Fruit fly (Drosophila melanogaster) whole organism, prepupa: ENCODE measurements around the gene CG34162.

Experiments used
- Blimp-1 ChIP-seq: fragments of 200-800 bp; sonication (Bioruptor generic); optimal IDR thresholded peaks from 3 replicates; lab custom pipeline; 2017; ENCODE audit warnings: missing biosample characterization, missing genetic modification characterization, mild to moderate bottlenecking, moderate library complexity, missing genetic modification reagents
- CG10631 ChIP-seq: fragments of 200-800 bp; sonication (Bioruptor generic); optimal IDR thresholded peaks from 2 replicates; lab custom pipeline; 2016; ENCODE audit warnings: missing biosample characterization, missing genetic modification characterization
- CG10669 ChIP-seq: fragments of 200-800 bp; sonication (Bioruptor generic); optimal IDR thresholded peaks from 3 replicates; lab custom pipeline; 2018; ENCODE audit warnings: missing biosample characterization, mild to moderate bottlenecking, missing genetic modification characterization, moderate library complexity
- CG11294 ChIP-seq: fragments of 200-800 bp; sonication (Bioruptor generic); IDR thresholded peaks from 2 replicates; pipeline ENCODE4 v1.3.6; 2022; ENCODE audit warnings: missing biosample characterization, missing genetic modification characterization
- CG11762 ChIP-seq: fragments of 200-800 bp; sonication (Bioruptor generic); optimal IDR thresholded peaks from 3 replicates; lab custom pipeline; 2016; ENCODE audit warnings: missing biosample characterization, missing genetic modification characterization; ENCODE audit not compliant: insufficient read depth
- CG11902 ChIP-seq: fragments of 200-800 bp; sonication (Bioruptor generic); optimal IDR thresholded peaks from 3 replicates; lab custom pipeline; 2016; ENCODE audit warnings: missing biosample characterization, missing genetic modification characterization
- CG1621 ChIP-seq: fragments of 200-800 bp; sonication (Bioruptor generic); optimal IDR thresholded peaks from 3 replicates; lab custom pipeline; 2018; ENCODE audit warnings: missing biosample characterization, mild to moderate bottlenecking, missing genetic modification characterization
- CG16779 ChIP-seq: fragments of 200-800 bp; sonication (Bioruptor generic); optimal IDR thresholded peaks from 3 replicates; lab custom pipeline; 2017; ENCODE audit warnings: missing biosample characterization, mild to moderate bottlenecking, missing genetic modification characterization
- CG3032 ChIP-seq: fragments of 200-800 bp; optimal IDR thresholded peaks from 2 replicates; lab custom pipeline; 2019; ENCODE audit warnings: missing biosample characterization, mild to moderate bottlenecking, missing genetic modification characterization, moderate library complexity
- CG31627 ChIP-seq: fragments of 200-800 bp; sonication (Bioruptor generic); optimal IDR thresholded peaks from 3 replicates; lab custom pipeline; 2016; ENCODE audit warnings: missing biosample characterization, missing genetic modification characterization
- CG34406 ChIP-seq: fragments of 200-800 bp; sonication (Bioruptor generic); optimal IDR thresholded peaks from 3 replicates; lab custom pipeline; 2016; ENCODE audit warnings: missing biosample characterization, missing genetic modification characterization
- CG3919 ChIP-seq: fragments of 200-800 bp; sonication (Bioruptor generic); optimal IDR thresholded peaks from 3 replicates; lab custom pipeline; 2016; ENCODE audit warnings: missing biosample characterization, missing genetic modification characterization
- CG4318 ChIP-seq: fragments of 200-800 bp; sonication (Bioruptor generic); optimal IDR thresholded peaks from 3 replicates; lab custom pipeline; 2017; ENCODE audit warnings: missing biosample characterization, mild to moderate bottlenecking, missing genetic modification characterization
- CG6276 ChIP-seq: fragments of 200-800 bp; sonication (Bioruptor generic); optimal IDR thresholded peaks from 2 replicates; lab custom pipeline; 2017; ENCODE audit warnings: missing biosample characterization, mild to moderate bottlenecking, missing genetic modification characterization
- CG6792 ChIP-seq: fragments of 200-800 bp; sonication (Bioruptor generic); optimal IDR thresholded peaks from 3 replicates; lab custom pipeline; 2016; ENCODE audit warnings: missing biosample characterization, missing genetic modification characterization
- CG6854 ChIP-seq: fragments of 200-800 bp; sonication (Bioruptor generic); optimal IDR thresholded peaks from 2 replicates; lab custom pipeline; 2017; ENCODE audit warnings: missing biosample characterization, mild to moderate bottlenecking, missing genetic modification characterization
- CG7368 ChIP-seq: fragments of 200-800 bp; sonication (Bioruptor generic); optimal IDR thresholded peaks from 3 replicates; lab custom pipeline; 2016; ENCODE audit warnings: missing biosample characterization, missing genetic modification characterization
- CG8119 ChIP-seq: fragments of 200-800 bp; sonication (Bioruptor generic); IDR thresholded peaks from 3 replicates; pipeline ENCODE4 v1.3.6; 2022; ENCODE audit warnings: missing biosample characterization, missing genetic modification characterization
- CG8319 ChIP-seq: fragments of 200-800 bp; sonication (Bioruptor generic); optimal IDR thresholded peaks from 3 replicates; lab custom pipeline; 2016; ENCODE audit warnings: missing biosample characterization, missing genetic modification characterization
- CG8632 ChIP-seq: fragments of 200-800 bp; sonication (Bioruptor generic); optimal IDR thresholded peaks from 3 replicates; lab custom pipeline; 2016; ENCODE audit warnings: missing biosample characterization, missing genetic modification characterization
- CG9139 ChIP-seq: fragments of 200-800 bp; sonication (Bioruptor generic); optimal IDR thresholded peaks from 3 replicates; lab custom pipeline; 2017; ENCODE audit warnings: missing biosample characterization, mild to moderate bottlenecking, missing genetic modification characterization
- Eip78C ChIP-seq: fragments of 200-800 bp; sonication (Bioruptor generic); peaks from one replicate; lab custom pipeline; 2016; ENCODE audit warnings: missing biosample characterization, missing genetic modification characterization
- Ets21C ChIP-seq: fragments of 200-800 bp; sonication (Bioruptor generic); optimal IDR thresholded peaks from 3 replicates; lab custom pipeline; 2016; ENCODE audit warnings: missing biosample characterization, missing genetic modification characterization
- Ets96B ChIP-seq: fragments of 200-800 bp; optimal IDR thresholded peaks from 2 replicates; lab custom pipeline; 2019; ENCODE audit warnings: missing biosample characterization, mild to moderate bottlenecking, missing genetic modification characterization, moderate library complexity
- Gug ChIP-seq: fragments of 200-800 bp; sonication (Bioruptor generic); IDR thresholded peaks from 2 replicates; pipeline ENCODE4 v1.3.6; 2022; ENCODE audit warnings: missing biosample characterization, missing genetic modification characterization
- Hr38 ChIP-seq: sonication (Bioruptor generic); optimal IDR thresholded peaks from 2 replicates; lab custom pipeline; 2016; ENCODE audit warnings: missing biosample characterization, missing genetic modification characterization
- Hr39 ChIP-seq: fragments of 200-800 bp; sonication (Bioruptor generic); optimal IDR thresholded peaks from 2 replicates; lab custom pipeline; 2016; ENCODE audit warnings: missing biosample characterization, missing genetic modification characterization
- Lpt ChIP-seq: fragments of 200-800 bp; sonication (Bioruptor generic); optimal IDR thresholded peaks from 3 replicates; lab custom pipeline; 2016; ENCODE audit warnings: missing biosample characterization, missing genetic modification characterization
- Met ChIP-seq: fragments of 200-800 bp; sonication (Bioruptor generic); optimal IDR thresholded peaks from 3 replicates; lab custom pipeline; 2016; ENCODE audit warnings: missing biosample characterization, missing genetic modification characterization
- OdsH ChIP-seq: fragments of 200-800 bp; sonication (Bioruptor generic); optimal IDR thresholded peaks from 3 replicates; lab custom pipeline; 2016; ENCODE audit warnings: missing biosample characterization, missing genetic modification characterization
- Smox ChIP-seq: fragments of 200-800 bp; sonication (Bioruptor generic); optimal IDR thresholded peaks from 3 replicates; lab custom pipeline; 2016; ENCODE audit warnings: missing biosample characterization, missing genetic modification characterization
- Sox102F ChIP-seq: fragments of 200-800 bp; sonication (Bioruptor generic); optimal IDR thresholded peaks from 2 replicates; lab custom pipeline; 2016; ENCODE audit warnings: missing biosample characterization, mild to moderate bottlenecking, missing genetic modification characterization
- Sox14 ChIP-seq: fragments of 200-800 bp; sonication (Bioruptor generic); optimal IDR thresholded peaks from 3 replicates; lab custom pipeline; 2016; ENCODE audit warnings: missing biosample characterization, missing genetic modification characterization
- Sox15 ChIP-seq: fragments of 200-800 bp; sonication (Bioruptor generic); optimal IDR thresholded peaks from 3 replicates; lab custom pipeline; 2016; ENCODE audit warnings: missing biosample characterization, missing genetic modification characterization
- achi ChIP-seq: fragments of 200-800 bp; sonication (Bioruptor generic); optimal IDR thresholded peaks from 3 replicates; lab custom pipeline; 2016; ENCODE audit warnings: missing biosample characterization, missing genetic modification characterization
- acj6 ChIP-seq: fragments of 200-800 bp; sonication (Bioruptor generic); optimal IDR thresholded peaks from 3 replicates; lab custom pipeline; 2016; ENCODE audit warnings: missing biosample characterization, missing genetic modification characterization
- cyc ChIP-seq: fragments of 200-800 bp; sonication (Bioruptor generic); optimal IDR thresholded peaks from 3 replicates; lab custom pipeline; 2016; ENCODE audit warnings: missing biosample characterization, missing genetic modification characterization
- dac ChIP-seq: fragments of 200-800 bp; sonication (Bioruptor generic); optimal IDR thresholded peaks from 2 replicates; lab custom pipeline; 2017; ENCODE audit warnings: missing biosample characterization, mild to moderate bottlenecking, missing genetic modification characterization
- eg ChIP-seq: fragments of 200-800 bp; sonication (Bioruptor generic); IDR thresholded peaks from 3 replicates; pipeline ENCODE4 v1.3.6; 2022; ENCODE audit warnings: missing biosample characterization, missing genetic modification characterization
- esn ChIP-seq: fragments of 200-800 bp; sonication (Bioruptor generic); optimal IDR thresholded peaks from 2 replicates; lab custom pipeline; 2016; ENCODE audit warnings: missing biosample characterization, mild to moderate bottlenecking, missing genetic modification characterization, moderate library complexity
- fd85E ChIP-seq: fragments of 200-800 bp; sonication (Bioruptor generic); optimal IDR thresholded peaks from 3 replicates; lab custom pipeline; 2016; ENCODE audit warnings: missing biosample characterization, missing genetic modification characterization
- lz ChIP-seq: fragments of 200-800 bp; sonication (Bioruptor generic); optimal IDR thresholded peaks from 3 replicates; lab custom pipeline; 2016; ENCODE audit warnings: missing biosample characterization, missing genetic modification characterization
- net ChIP-seq: fragments of 200-800 bp; sonication (Bioruptor generic); optimal IDR thresholded peaks from 3 replicates; lab custom pipeline; 2016; ENCODE audit warnings: missing biosample characterization, missing genetic modification characterization
- pdm3 ChIP-seq: fragments of 200-800 bp; sonication (Bioruptor generic); optimal IDR thresholded peaks from 3 replicates; lab custom pipeline; 2016; ENCODE audit warnings: missing biosample characterization, missing genetic modification characterization
- salr ChIP-seq, 2 experiments: fragments of 200-800 bp; sonication (Bioruptor generic); optimal IDR thresholded peaks; 3 replicates each; lab custom pipeline; 2016 to 2018; ENCODE audit warnings: missing biosample characterization in 2 of 2, missing genetic modification characterization in 2 of 2, mild to moderate bottlenecking in 1 of 2
- spab ChIP-seq: fragments of 200-800 bp; sonication (Bioruptor generic); optimal IDR thresholded peaks from 2 replicates; lab custom pipeline; 2017; ENCODE audit warnings: missing biosample characterization, mild to moderate bottlenecking, missing genetic modification characterization, missing genetic modification reagents
- ss ChIP-seq, 2 experiments: fragments of 200-800 bp; sonication (Bioruptor generic); optimal IDR thresholded peaks; 2 replicates in 1 of 2; 3 replicates in 1 of 2; lab custom pipeline; 2017 to 2018; ENCODE audit warnings: mild to moderate bottlenecking in 2 of 2, missing biosample characterization in 2 of 2, missing genetic modification characterization in 2 of 2, moderate library complexity in 1 of 2
- svp ChIP-seq: fragments of 200-800 bp; sonication (Bioruptor generic); peaks from one replicate; lab custom pipeline; 2016; ENCODE audit warnings: missing biosample characterization, missing genetic modification characterization
- topi ChIP-seq: fragments of 200-800 bp; sonication (Bioruptor generic); optimal IDR thresholded peaks from 3 replicates; lab custom pipeline; 2016; ENCODE audit warnings: missing biosample characterization, missing genetic modification characterization

Gene CG34162

dm6 chr2L:11498839-11499238 is 32.8 kb upstream of the CG34162 start, which contains the start of gene Cog8:
Gene Cog8 (minus strand): TSS chr2L:11498948.
- peak; percentile 64 for TF ChIP-seq CG10631
- TF ChIP-seq spab (GFP tag; lab: Kevin White, UChicago): no peak
- TF ChIP-seq esn: no peak
- peak; percentile 15; the same call in 1 of the 2 replicates for TF ChIP-seq Gug (GFP tag; lab: Robert Waterston, UW)
- TF ChIP-seq CG31627 (GFP tag; lab: Kevin White, UChicago): peak; percentile 74
- peak; percentile 26 for TF ChIP-seq Met (GFP tag; lab: Kevin White, UChicago)
- peak; percentile 71 for TF ChIP-seq Hr39 (GFP tag; lab: Kevin White, UChicago)
- TF ChIP-seq Ets21C: peak; percentile 40
- peak; percentile 33 for TF ChIP-seq Smox (GFP tag; lab: Kevin White, UChicago)
- no peak for TF ChIP-seq CG8319 (GFP tag; lab: Kevin White, UChicago)
- no peak for TF ChIP-seq CG8632 (GFP tag; lab: Kevin White, UChicago)
- TF ChIP-seq cyc (GFP tag; lab: Kevin White, UChicago): peak; percentile 36
- TF ChIP-seq CG7368 (GFP tag; lab: Kevin White, UChicago): no peak
- TF ChIP-seq svp (GFP tag; lab: Kevin White, UChicago): peak; percentile 33
- TF ChIP-seq CG8119 (GFP tag; lab: Robert Waterston, UW): no peak
- TF ChIP-seq net (GFP tag; lab: Kevin White, UChicago): no peak
- peak; percentile 47 for TF ChIP-seq pdm3 (GFP tag; lab: Kevin White, UChicago)
- TF ChIP-seq Hr38 (GFP tag; lab: Kevin White, UChicago): no peak
- peak; percentile 24 for TF ChIP-seq CG3919
- no peak for TF ChIP-seq Sox102F
- TF ChIP-seq achi (GFP tag; lab: Kevin White, UChicago): peak; percentile 31
- TF ChIP-seq Blimp-1 (GFP tag; lab: Kevin White, UChicago): no peak
- peak; percentile 26 for TF ChIP-seq OdsH (GFP tag; lab: Kevin White, UChicago)
- no peak for TF ChIP-seq dac (GFP tag; lab: Kevin White, UChicago)
- no peak for TF ChIP-seq CG9139
- TF ChIP-seq CG6792 (GFP tag; lab: Kevin White, UChicago): peak; percentile 30
- peak; percentile 52 for TF ChIP-seq Sox14 (GFP tag; lab: Kevin White, UChicago)
- peak; percentile 15 for TF ChIP-seq topi
- TF ChIP-seq CG11902 (GFP tag; lab: Kevin White, UChicago): no peak
- no peak for TF ChIP-seq Eip78C (GFP tag; lab: Kevin White, UChicago)
- TF ChIP-seq Lpt: no peak
- TF ChIP-seq acj6 (GFP tag; lab: Kevin White, UChicago): peak; percentile 40
- TF ChIP-seq CG3032 (tag; lab: Kevin White, UChicago): peak; percentile 16
- TF ChIP-seq CG16779: no peak
- no peak for TF ChIP-seq fd85E
- TF ChIP-seq lz (GFP tag; lab: Kevin White, UChicago): peak; percentile 54
- no peak for TF ChIP-seq CG11762
- TF ChIP-seq salr (GFP tag; optimal IDR thresholded peaks at IDR 0.05; lab: Kevin White, UChicago): peak in 1 of 2 experiments; percentile 8
- TF ChIP-seq Sox15 (GFP tag; lab: Kevin White, UChicago): peak; percentile 19
- no peak for TF ChIP-seq CG11294 (GFP tag; lab: Robert Waterston, UW)

- TF ChIP-seq CG1621 (tag; lab: Kevin White, UChicago) (no peak), Ets96B (no peak), CG31627 (GFP tag; lab: Kevin White, UChicago) (no peak), topi (no peak), CG10631 (no peak), CG8319 (GFP tag; lab: Kevin White, UChicago) (no peak), CG3032 (tag; lab: Kevin White, UChicago) (no peak), CG10669 (GFP tag; lab: Kevin White, UChicago) (no peak), ss (GFP tag; optimal IDR thresholded peaks at IDR 0.05; lab: Kevin White, UChicago) (peak in 1 of 2 experiments; percentile 43), Hr39 (GFP tag; lab: Kevin White, UChicago) (no peak), CG6276 (GFP tag; lab: Kevin White, UChicago) (peak; percentile 18), net (GFP tag; lab: Kevin White, UChicago) (no peak), CG8632 (GFP tag; lab: Kevin White, UChicago) (no peak), cyc (GFP tag; lab: Kevin White, UChicago) (no peak), spab (GFP tag; lab: Kevin White, UChicago) (no peak), Lpt (no peak), CG6854 (GFP tag; lab: Kevin White, UChicago) (peak; percentile 16), CG9139 (no peak), Met (GFP tag; lab: Kevin White, UChicago) (no peak), CG16779 (no peak), Sox14 (GFP tag; lab: Kevin White, UChicago) (no peak), salr (GFP tag; optimal IDR thresholded peaks at IDR 0.05; lab: Kevin White, UChicago) (no peak), CG8119 (GFP tag; lab: Robert Waterston, UW) (peak; percentile 65; the same call in 2 of the 3 replicates), Blimp-1 (GFP tag; lab: Kevin White, UChicago) (no peak), dac (GFP tag; lab: Kevin White, UChicago) (no peak), eg (GFP tag; lab: Robert Waterston, UW) (peak; percentile 69; the same call in 2 of the 3 replicates), esn (no peak), CG34406 (GFP tag; lab: Kevin White, UChicago) (no peak), Ets21C (no peak), CG4318 (GFP tag; lab: Kevin White, UChicago) (no peak)
Measured at dm6 chr2L:11500649-11501048, 31.0 kb upstream of the CG34162 start.
